Worm (Caenorhabditis elegans) whole organism, L1 larva: ENCODE measurements around the gene ppat-1.
A peak's percentile ranks its signal among the peaks of the same experiment; 100 is the strongest.

Source experiments
- C04F5.9 ChIP-seq: sonication (generic microtip); optimal IDR thresholded peaks from 2 replicates; lab custom pipeline; 2016; ENCODE audit warnings: missing genetic modification characterization, missing compliant biosample characterization
- F16B12.6 ChIP-seq: fragments of 150-350 bp; optimal IDR thresholded peaks from 2 replicates; lab custom pipeline; 2014; ENCODE audit warnings: missing biosample characterization, missing genetic modification characterization
- Y116A8C.19 ChIP-seq: sonication (generic microtip); optimal IDR thresholded peaks from 2 replicates; lab custom pipeline; 2016; ENCODE audit warnings: missing compliant biosample characterization, missing genetic modification characterization, borderline replicate concordance
- aha-1 ChIP-seq: fragments of 150-350 bp; optimal IDR thresholded peaks from 2 replicates; lab custom pipeline; 2014; ENCODE audit warnings: missing biosample characterization, missing genetic modification characterization
- alr-1 ChIP-seq: fragments of 200-800 bp; sonication (Bioruptor generic); optimal IDR thresholded peaks from 2 replicates; lab custom pipeline; 2018; ENCODE audit warnings: borderline replicate concordance, mild to moderate bottlenecking, missing genetic modification characterization, missing compliant biosample characterization
- aly-2 ChIP-seq: fragments of 150-350 bp; optimal IDR thresholded peaks from 2 replicates; lab custom pipeline; 2014; ENCODE audit warnings: missing biosample characterization, missing genetic modification characterization
- ama-1 ChIP-seq: fragments of 150-350 bp; optimal IDR thresholded peaks from 2 replicates; lab custom pipeline; 2014
- blmp-1 ChIP-seq: fragments of 150-350 bp; optimal IDR thresholded peaks from 2 replicates; lab custom pipeline; 2014; ENCODE audit warnings: missing biosample characterization, missing genetic modification characterization
- ceh-63 ChIP-seq: fragments of 200-800 bp; sonication (Bioruptor generic); optimal IDR thresholded peaks from 2 replicates; lab custom pipeline; 2018; ENCODE audit warnings: mild to moderate bottlenecking, missing genetic modification characterization, missing compliant biosample characterization
- dpl-1 ChIP-seq, 3 experiments: fragments of 150-350 bp in 2 of 3; sonication (generic microtip) in 1 of 3; optimal IDR thresholded peaks; 2 replicates each; lab custom pipeline; 2014 to 2017; ENCODE audit warnings: missing biosample characterization in 3 of 3, missing genetic modification characterization in 3 of 3, missing genetic modification reagents in 3 of 3
- dsc-1 ChIP-seq: sonication (generic microtip); optimal IDR thresholded peaks from 2 replicates; lab custom pipeline; 2016; ENCODE audit warnings: mild to moderate bottlenecking, missing genetic modification characterization, missing compliant biosample characterization
- efl-3 ChIP-seq: fragments of 200-800 bp; sonication (Bioruptor generic); optimal IDR thresholded peaks from 2 replicates; lab custom pipeline; 2018; ENCODE audit warnings: mild to moderate bottlenecking, missing genetic modification characterization, missing compliant biosample characterization
- egl-13 ChIP-seq: sonication (generic microtip); optimal IDR thresholded peaks from 2 replicates; lab custom pipeline; 2016; ENCODE audit warnings: missing genotype, missing genetic modification reagents, missing genetic modification characterization, missing compliant biosample characterization
- egl-27 ChIP-seq, 2 experiments: fragments of 150-350 bp in 1 of 2; sonication (generic microtip); optimal IDR thresholded peaks; 3 replicates each; lab custom pipeline; 2017 to 2018; ENCODE audit warnings: missing biosample characterization in 2 of 2, missing genetic modification characterization in 2 of 2, missing genetic modification reagents in 2 of 2
- elt-2 ChIP-seq: sonication (generic microtip); optimal IDR thresholded peaks from 2 replicates; lab custom pipeline; 2016; ENCODE audit warnings: missing genetic modification characterization, mild to moderate bottlenecking, inconsistent platforms, missing compliant biosample characterization, missing genetic modification reagents
- ets-5 ChIP-seq: fragments of 200-800 bp; sonication (Bioruptor generic); IDR thresholded peaks from 2 replicates; pipeline ENCODE4 v1.3.6; 2022; ENCODE audit warnings: missing genetic modification characterization, missing compliant biosample characterization
- fkh-4 ChIP-seq: sonication (generic microtip); optimal IDR thresholded peaks from 2 replicates; lab custom pipeline; 2016; ENCODE audit warnings: missing compliant biosample characterization, missing genetic modification characterization, borderline replicate concordance
- fkh-8 ChIP-seq: sonication (generic microtip); optimal IDR thresholded peaks from 2 replicates; lab custom pipeline; 2016; ENCODE audit warnings: mild to moderate bottlenecking, missing genetic modification characterization, missing compliant biosample characterization
- grh-1 ChIP-seq: fragments of 200-800 bp; sonication (Bioruptor generic); IDR thresholded peaks from 2 replicates; pipeline ENCODE4 v1.3.6; 2022; ENCODE audit warnings: missing genetic modification reagents, missing genetic modification characterization, missing compliant biosample characterization
- hpl-2 ChIP-seq: fragments of 150-350 bp; optimal IDR thresholded peaks from 2 replicates; lab custom pipeline; 2014; ENCODE audit warnings: missing biosample characterization, missing genetic modification reagents, missing genetic modification characterization
- irx-1 ChIP-seq: sonication (generic microtip); optimal IDR thresholded peaks from 2 replicates; lab custom pipeline; 2016; ENCODE audit warnings: missing genetic modification characterization, missing compliant biosample characterization
- isw-1 ChIP-seq: fragments of 200-800 bp; sonication (Bioruptor generic); IDR thresholded peaks from 2 replicates; pipeline ENCODE4 v1.3.6; 2022; ENCODE audit warnings: missing genetic modification characterization, missing compliant biosample characterization
- lin-13 ChIP-seq: fragments of 150-350 bp; optimal IDR thresholded peaks from 2 replicates; lab custom pipeline; 2014; ENCODE audit warnings: missing biosample characterization, missing genetic modification reagents, missing genetic modification characterization
- lin-14 ChIP-seq: fragments of 200-800 bp; sonication (Bioruptor generic); optimal IDR thresholded peaks from 2 replicates; lab custom pipeline; 2018; ENCODE audit warnings: mild to moderate bottlenecking, missing genetic modification characterization, moderate library complexity, missing compliant biosample characterization
- lin-15B ChIP-seq: fragments of 150-350 bp; sonication (generic microtip); optimal IDR thresholded peaks from 3 replicates; lab custom pipeline; 2014; ENCODE audit warnings: missing biosample characterization, missing genetic modification characterization
- lin-35 ChIP-seq, 2 experiments: fragments of 150-350 bp; optimal IDR thresholded peaks; 2 replicates each; lab custom pipeline; 2014; ENCODE audit warnings: missing biosample characterization in 2 of 2, missing genetic modification characterization in 2 of 2, missing genetic modification reagents in 2 of 2
- lir-3 ChIP-seq: sonication (generic microtip); optimal IDR thresholded peaks from 2 replicates; lab custom pipeline; 2016; ENCODE audit warnings: mild to moderate bottlenecking, missing genetic modification characterization, moderate library complexity, missing compliant biosample characterization; ENCODE audit not compliant: poor library complexity
- mef-2 ChIP-seq: fragments of 150-350 bp; optimal IDR thresholded peaks from 2 replicates; lab custom pipeline; 2014; ENCODE audit warnings: missing biosample characterization, missing genetic modification characterization
- mep-1 ChIP-seq: fragments of 150-350 bp; optimal IDR thresholded peaks from 2 replicates; lab custom pipeline; 2014; ENCODE audit warnings: missing biosample characterization, missing genetic modification characterization
- nhr-12 ChIP-seq: sonication (generic microtip); optimal IDR thresholded peaks from 2 replicates; lab custom pipeline; 2017; ENCODE audit warnings: missing biosample characterization, missing genetic modification characterization
- nhr-19 ChIP-seq: fragments of 200-800 bp; sonication (Bioruptor generic); conservative IDR thresholded peaks from 2 replicates; pipeline ENCODE4 v1.3.6; 2022; ENCODE audit warnings: missing genetic modification characterization, missing compliant biosample characterization
- nhr-20 ChIP-seq: sonication (generic microtip); optimal IDR thresholded peaks from 2 replicates; lab custom pipeline; 2016; ENCODE audit warnings: mild to moderate bottlenecking, missing genetic modification characterization, missing compliant biosample characterization
- nhr-237 ChIP-seq: fragments of 150-350 bp; optimal IDR thresholded peaks from 2 replicates; lab custom pipeline; 2014; ENCODE audit warnings: missing biosample characterization, missing genetic modification characterization
- nhr-28 ChIP-seq: fragments of 150-350 bp; optimal IDR thresholded peaks from 2 replicates; lab custom pipeline; 2014; ENCODE audit warnings: missing biosample characterization, missing genetic modification characterization
- nhr-47 ChIP-seq: sonication (generic microtip); optimal IDR thresholded peaks from 2 replicates; lab custom pipeline; 2016; ENCODE audit warnings: mild to moderate bottlenecking, missing genetic modification characterization, moderate library complexity, missing compliant biosample characterization
- nhr-76 ChIP-seq: sonication (generic microtip); optimal IDR thresholded peaks from 2 replicates; lab custom pipeline; 2017; ENCODE audit warnings: missing biosample characterization, missing genetic modification characterization
- nhr-84 ChIP-seq: sonication (generic microtip); optimal IDR thresholded peaks from 2 replicates; lab custom pipeline; 2017; ENCODE audit warnings: missing biosample characterization, missing genetic modification characterization
- pag-3 ChIP-seq: sonication (generic microtip); optimal IDR thresholded peaks from 2 replicates; lab custom pipeline; 2017; ENCODE audit warnings: missing genetic modification characterization, mild to moderate bottlenecking, missing compliant biosample characterization, antibody characterized with exemption, borderline replicate concordance; ENCODE audit not compliant: insufficient read depth
- pax-3 ChIP-seq: fragments of 200-800 bp; sonication (Bioruptor generic); optimal IDR thresholded peaks from 2 replicates; lab custom pipeline; 2018; ENCODE audit warnings: mild to moderate bottlenecking, missing genetic modification characterization, moderate library complexity, missing compliant biosample characterization
- pqm-1 ChIP-seq: sonication (generic microtip); optimal IDR thresholded peaks from 3 replicates; lab custom pipeline; 2017; ENCODE audit warnings: missing biosample characterization, missing genetic modification characterization
- rnt-1 ChIP-seq: sonication (generic microtip); optimal IDR thresholded peaks from 2 replicates; lab custom pipeline; 2016; ENCODE audit warnings: mild to moderate bottlenecking, missing genetic modification characterization, moderate library complexity, missing compliant biosample characterization
- snpc-4 ChIP-seq: fragments of 150-350 bp; optimal IDR thresholded peaks from 2 replicates; lab custom pipeline; 2014; ENCODE audit warnings: missing biosample characterization, missing genetic modification characterization
- sox-4 ChIP-seq: sonication (generic microtip); optimal IDR thresholded peaks from 2 replicates; lab custom pipeline; 2016; ENCODE audit warnings: missing genetic modification characterization, missing compliant biosample characterization
- sup-37 ChIP-seq: fragments of 200-800 bp; sonication (Bioruptor generic); optimal IDR thresholded peaks from 2 replicates; lab custom pipeline; 2018; ENCODE audit warnings: mild to moderate bottlenecking, missing genetic modification characterization, missing compliant biosample characterization
- swsn-7 ChIP-seq: sonication (generic microtip); optimal IDR thresholded peaks from 2 replicates; lab custom pipeline; 2016; ENCODE audit warnings: missing genetic modification characterization, missing compliant biosample characterization
- tbx-2 ChIP-seq: sonication (generic microtip); optimal IDR thresholded peaks from 2 replicates; lab custom pipeline; 2016; ENCODE audit warnings: missing genetic modification characterization, missing compliant biosample characterization
- tlp-1 ChIP-seq: fragments of 150-350 bp; optimal IDR thresholded peaks from 2 replicates; lab custom pipeline; 2014; ENCODE audit warnings: missing biosample characterization, missing genetic modification characterization
- unc-130 ChIP-seq: fragments of 150-350 bp; optimal IDR thresholded peaks from 2 replicates; lab custom pipeline; 2017; ENCODE audit warnings: missing biosample characterization, missing genetic modification characterization, inconsistent platforms
- unc-30 ChIP-seq: sonication (generic microtip); optimal IDR thresholded peaks from 2 replicates; lab custom pipeline; 2017; ENCODE audit warnings: missing biosample characterization, missing genetic modification characterization
- unc-98 ChIP-seq: fragments of 200-800 bp; sonication (Bioruptor generic); IDR thresholded peaks from 2 replicates; pipeline ENCODE4 v1.3.6; 2022; ENCODE audit warnings: missing genetic modification characterization, missing compliant biosample characterization
- vab-15 ChIP-seq: sonication (generic microtip); optimal IDR thresholded peaks from 2 replicates; lab custom pipeline; 2017; ENCODE audit warnings: missing genotype, mild to moderate bottlenecking, missing genetic modification characterization, missing compliant biosample characterization
- zag-1 ChIP-seq: fragments of 150-350 bp; optimal IDR thresholded peaks from 2 replicates; lab custom pipeline; 2014; ENCODE audit warnings: missing biosample characterization, missing genetic modification characterization
- zip-4 ChIP-seq: fragments of 200-800 bp; sonication (Bioruptor generic); optimal IDR thresholded peaks from 2 replicates; lab custom pipeline; 2018; ENCODE audit warnings: mild to moderate bottlenecking, missing genetic modification characterization, moderate library complexity, missing compliant biosample characterization
- ztf-4 ChIP-seq: fragments of 150-350 bp; optimal IDR thresholded peaks from 2 replicates; lab custom pipeline; 2014; ENCODE audit warnings: missing biosample characterization, missing genetic modification characterization

The ppat-1 gene

DNA sequence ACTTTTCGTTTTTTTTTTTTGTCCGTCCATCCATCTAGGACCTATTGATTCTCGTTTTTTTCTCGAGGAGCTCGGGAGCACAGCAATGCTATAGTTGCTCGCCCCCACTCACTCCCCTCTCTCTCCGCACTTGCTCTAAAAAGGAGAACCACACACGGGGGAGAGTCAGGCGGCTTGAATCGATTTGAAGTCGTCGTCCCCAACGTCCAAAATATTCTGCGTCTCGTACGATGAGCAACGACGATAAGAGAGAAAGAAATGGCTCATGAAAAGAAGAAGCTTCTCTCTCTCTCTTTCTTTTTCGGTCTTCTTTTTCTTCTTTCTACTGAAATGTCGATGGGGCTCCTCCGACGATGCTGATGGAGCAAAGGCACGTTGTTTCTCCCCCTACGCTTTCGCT is 32.7 kb upstream of the ppat-1 start (continued):
- TF ChIP-seq sup-37 (GFP tag; lab: Kevin White, UChicago) (no peak), blmp-1 (no peak), dsc-1 (tag; lab: Kevin White, UChicago) (no peak), hpl-2 (GFP tag; lab: Kevin White, UChicago) (no peak), nhr-237 (tag; lab: Kevin White, UChicago) (no peak), lin-14 (GFP tag; lab: Kevin White, UChicago) (peak; percentile 92), grh-1 (GFP tag; lab: Robert Waterston, UW) (no peak), nhr-84 (no peak), ceh-63 (GFP tag; lab: Kevin White, UChicago) (peak; percentile 25), isw-1 (GFP tag; lab: Robert Waterston, UW) (peak; percentile 36), aly-2 (no peak), lin-35 (GFP tag; optimal IDR thresholded peaks at IDR 0.05; lab: Kevin White, UChicago) (peak in 1 of 2 experiments; percentile 53), mef-2 (no peak), ama-1 (lab: Kevin White, UChicago) (no peak), fkh-8 (tag; lab: Kevin White, UChicago) (peak; percentile 76), ets-5 (no peak), rnt-1 (peak; percentile 13), zag-1 (tag; lab: Kevin White, UChicago) (no peak), vab-15 (tag; lab: Kevin White, UChicago) (no peak), elt-2 (tag; lab: Kevin White, UChicago) (no peak), tbx-2 (tag; lab: Kevin White, UChicago) (peak; percentile 62), F16B12.6 (tag; lab: Kevin White, UChicago) (no peak), pax-3 (tag; lab: Kevin White, UChicago) (peak; percentile 36), ztf-4 (tag; lab: Kevin White, UChicago) (no peak), unc-130 (tag; lab: Kevin White, UChicago) (no peak), efl-3 (GFP tag; lab: Kevin White, UChicago) (no peak), nhr-19 (0 out of 2 replicates have a peak, but pooled peaks have one; percentile 3), nhr-47 (tag; lab: Kevin White, UChicago) (peak; percentile 67), Y116A8C.19 (no peak), irx-1 (peak; percentile 35), lin-15B (tag; lab: Kevin White, UChicago) (no peak), egl-13 (tag; lab: Kevin White, UChicago) (no peak), fkh-4 (tag; lab: Kevin White, UChicago) (no peak), unc-30 (no peak), zip-4 (GFP tag; lab: Kevin White, UChicago) (no peak), lin-13 (GFP tag; lab: Kevin White, UChicago) (no peak), mep-1 (peak; percentile 41), sox-4 (tag; lab: Kevin White, UChicago) (peak; percentile 12), egl-27 (tag; optimal IDR thresholded peaks at IDR 0.05; lab: Kevin White, UChicago) (no peak), C04F5.9 (tag; lab: Kevin White, UChicago) (no peak), pag-3 (tag; lab: Kevin White, UChicago) (no peak), pqm-1 (tag; lab: Kevin White, UChicago) (no peak), nhr-12 (no peak), alr-1 (tag; lab: Kevin White, UChicago) (no peak), snpc-4 (tag; lab: Kevin White, UChicago) (no peak), unc-98 (no peak), lir-3 (tag; lab: Kevin White, UChicago) (no peak), nhr-28 (tag; lab: Kevin White, UChicago) (no peak), dpl-1 (GFP tag; optimal IDR thresholded peaks at IDR 0.05; lab: Kevin White, UChicago) (peak in 1 of 3 experiments; percentile 8), nhr-76 (tag; lab: Kevin White, UChicago) (no peak), swsn-7 (tag; lab: Kevin White, UChicago) (peak; percentile 53), aha-1 (tag; lab: Kevin White, UChicago) (no peak), tlp-1 (no peak), nhr-20 (tag; lab: Kevin White, UChicago) (no peak)
